Worm (Caenorhabditis elegans) whole organism, L4 larva: ENCODE results near the gene Y34B4A.4.

Experiments
- F10B5.3 ChIP-seq: sonication (generic microtip); optimal IDR thresholded peaks from 2 replicates; lab custom pipeline; 2016; ENCODE audit warnings: mild to moderate bottlenecking, missing genetic modification characterization, missing compliant biosample characterization
- F37D6.2 ChIP-seq: sonication (generic microtip); optimal IDR thresholded peaks from 2 replicates; lab custom pipeline; 2016; ENCODE audit warnings: mild to moderate bottlenecking, missing genetic modification characterization, missing compliant biosample characterization
- F44E2.7 ChIP-seq: fragments of 200-800 bp; sonication (Bioruptor generic); IDR thresholded peaks from 2 replicates; pipeline ENCODE4 v2.1.2; 2022; ENCODE audit warnings: missing genetic modification characterization, missing compliant biosample characterization
- T26A8.4 ChIP-seq: fragments of 200-800 bp; sonication (Bioruptor generic); IDR thresholded peaks from 2 replicates; pipeline ENCODE4 v1.3.6; 2022; ENCODE audit warnings: missing genetic modification characterization, missing compliant biosample characterization
- Y105C5A.15 ChIP-seq: fragments of 200-800 bp; sonication (Bioruptor generic); IDR thresholded peaks from 2 replicates; pipeline ENCODE4 v1.3.6; 2022; ENCODE audit warnings: missing genetic modification characterization, missing compliant biosample characterization
- Y5F2A.4 ChIP-seq: fragments of 200-800 bp; sonication (Bioruptor generic); optimal IDR thresholded peaks from 2 replicates; lab custom pipeline; 2018; ENCODE audit warnings: mild to moderate bottlenecking, missing genetic modification characterization, missing compliant biosample characterization
- Y75B8A.6 ChIP-seq: fragments of 200-800 bp; sonication (Bioruptor generic); IDR thresholded peaks from 2 replicates; pipeline ENCODE4 v1.3.6; 2022; ENCODE audit warnings: missing genetic modification reagents, missing genetic modification characterization, missing compliant biosample characterization
- aha-1 ChIP-seq: fragments of 150-350 bp; peaks from one replicate; lab custom pipeline; 2014; ENCODE audit warnings: missing biosample characterization, missing genetic modification characterization
- ama-1 ChIP-seq: fragments of 150-350 bp; optimal IDR thresholded peaks from 2 replicates; lab custom pipeline; 2014; ENCODE audit warnings: inconsistent platforms, mixed read lengths
- ceh-20 ChIP-seq: fragments of 200-800 bp; sonication (Bioruptor generic); IDR thresholded peaks from 2 replicates; pipeline ENCODE4 v1.3.6; 2022; ENCODE audit warnings: missing genetic modification reagents, missing genetic modification characterization, missing compliant biosample characterization
- ceh-32 ChIP-seq: sonication (generic microtip); optimal IDR thresholded peaks from 2 replicates; lab custom pipeline; 2016; ENCODE audit warnings: mild to moderate bottlenecking, missing genetic modification characterization, missing compliant biosample characterization; ENCODE audit not compliant: poor library complexity
- ceh-44 ChIP-seq: fragments of 200-800 bp; sonication (Bioruptor generic); IDR thresholded peaks from 2 replicates; pipeline ENCODE4 v1.3.6; 2022; ENCODE audit warnings: missing genetic modification reagents, missing genetic modification characterization, missing compliant biosample characterization
- ceh-62 ChIP-seq: sonication (generic microtip); optimal IDR thresholded peaks from 2 replicates; lab custom pipeline; 2017; ENCODE audit warnings: missing biosample characterization, missing genetic modification characterization
- cey-2 ChIP-seq: sonication (generic microtip); optimal IDR thresholded peaks from 3 replicates; lab custom pipeline; 2017; ENCODE audit warnings: missing genetic modification characterization, mild to moderate bottlenecking, missing compliant biosample characterization, antibody characterized with exemption, borderline replicate concordance; ENCODE audit not compliant: insufficient read depth
- daf-16 ChIP-seq, 3 experiments: sonication (generic microtip); optimal IDR thresholded peaks; 2 replicates each; lab custom pipeline; 2016 to 2017; ENCODE audit warnings: missing genetic modification characterization in 3 of 3, missing genetic modification reagents in 3 of 3, mild to moderate bottlenecking in 2 of 3, missing compliant biosample characterization in 2 of 3, missing biosample characterization in 1 of 3, moderate library complexity in 1 of 3
- daf-8 ChIP-seq: fragments of 200-800 bp; sonication (Bioruptor generic); IDR thresholded peaks from 2 replicates; pipeline ENCODE4 v1.3.6; 2022; ENCODE audit warnings: missing genetic modification characterization, missing compliant biosample characterization
- duxl-1 ChIP-seq: sonication (generic microtip); optimal IDR thresholded peaks from 2 replicates; lab custom pipeline; 2016; ENCODE audit warnings: mild to moderate bottlenecking, missing genetic modification characterization, moderate library complexity, missing compliant biosample characterization; ENCODE audit not compliant: poor library complexity
- dve-1 ChIP-seq: sonication (generic microtip); optimal IDR thresholded peaks from 2 replicates; lab custom pipeline; 2017; ENCODE audit warnings: antibody characterized with exemption, mild to moderate bottlenecking, missing genetic modification characterization, missing compliant biosample characterization; ENCODE audit not compliant: insufficient read depth
- egl-27 ChIP-seq: sonication (generic microtip); optimal IDR thresholded peaks from 3 replicates; lab custom pipeline; 2017; ENCODE audit warnings: missing biosample characterization, missing genetic modification reagents, missing genetic modification characterization
- egl-43 ChIP-seq: fragments of 200-800 bp; sonication (Bioruptor generic); IDR thresholded peaks from 2 replicates; pipeline ENCODE4 v1.3.6; 2022; ENCODE audit warnings: missing genetic modification reagents, missing genetic modification characterization, missing compliant biosample characterization
- fos-1 ChIP-seq: fragments of 150-350 bp; optimal IDR thresholded peaks from 2 replicates; lab custom pipeline; 2014; ENCODE audit warnings: missing biosample characterization, missing genetic modification characterization
- hlh-11 ChIP-seq: fragments of 200-800 bp; sonication (Bioruptor generic); optimal IDR thresholded peaks from 2 replicates; lab custom pipeline; 2018; ENCODE audit warnings: mild to moderate bottlenecking, missing genetic modification characterization, missing compliant biosample characterization
- hmg-1.1 ChIP-seq: fragments of 200-800 bp; sonication (Bioruptor generic); IDR thresholded peaks from 2 replicates; pipeline ENCODE4 v1.3.6; 2022; ENCODE audit warnings: missing genetic modification reagents, missing genetic modification characterization, missing compliant biosample characterization
- lim-7 ChIP-seq: fragments of 200-800 bp; sonication (Bioruptor generic); IDR thresholded peaks from 2 replicates; pipeline ENCODE4 v1.3.6; 2022; ENCODE audit warnings: missing genetic modification characterization, missing compliant biosample characterization
- lin-13 ChIP-seq: fragments of 150-350 bp; optimal IDR thresholded peaks from 2 replicates; lab custom pipeline; 2014; ENCODE audit warnings: missing biosample characterization, missing genetic modification reagents, missing genetic modification characterization
- lin-15B ChIP-seq: fragments of 150-350 bp; sonication (generic microtip); optimal IDR thresholded peaks from 3 replicates; lab custom pipeline; 2014; ENCODE audit warnings: missing biosample characterization, missing genetic modification characterization
- lin-29 ChIP-seq: fragments of 200-800 bp; sonication (Bioruptor generic); IDR thresholded peaks from 2 replicates; pipeline ENCODE4 v1.3.6; 2022; ENCODE audit warnings: missing genetic modification reagents, missing genetic modification characterization, missing compliant biosample characterization
- lin-39 ChIP-seq: fragments of 150-350 bp; optimal IDR thresholded peaks from 2 replicates; lab custom pipeline; 2014; ENCODE audit warnings: missing biosample characterization, missing genetic modification reagents, missing genetic modification characterization
- lsy-2 ChIP-seq, 2 experiments: fragments of 150-350 bp in 1 of 2; sonication (generic microtip) in 1 of 2; optimal IDR thresholded peaks; 2 replicates each; lab custom pipeline; 2014 to 2017; ENCODE audit warnings: missing biosample characterization in 2 of 2, missing genetic modification characterization in 2 of 2
- madf-5 ChIP-seq, 2 experiments: fragments of 200-800 bp; sonication (Bioruptor generic); IDR thresholded peaks; 2 replicates each; pipeline ENCODE4 v1.3.6; 2022; ENCODE audit warnings: missing compliant biosample characterization in 2 of 2, missing genetic modification characterization in 2 of 2
- madf-9 ChIP-seq: fragments of 200-800 bp; sonication (Bioruptor generic); conservative IDR thresholded peaks from 2 replicates; pipeline ENCODE4 v1.3.6; 2022; ENCODE audit warnings: missing genetic modification reagents, missing genetic modification characterization, missing compliant biosample characterization
- mdl-1 ChIP-seq, 2 experiments: fragments of 150-350 bp in 1 of 2; sonication (generic microtip) in 1 of 2; optimal IDR thresholded peaks; 2 replicates each; lab custom pipeline; 2014 to 2017; ENCODE audit warnings: missing biosample characterization in 2 of 2, missing genetic modification characterization in 2 of 2
- mep-1 ChIP-seq: fragments of 150-350 bp; sonication (generic microtip); optimal IDR thresholded peaks from 3 replicates; lab custom pipeline; 2014; ENCODE audit warnings: missing biosample characterization, missing genetic modification characterization
- mes-2 ChIP-seq: sonication (generic microtip); optimal IDR thresholded peaks from 2 replicates; lab custom pipeline; 2016; ENCODE audit warnings: missing genotype, mild to moderate bottlenecking, missing genetic modification characterization, missing compliant biosample characterization; ENCODE audit not compliant: poor library complexity, severe bottlenecking
- mxl-2 ChIP-seq: fragments of 200-800 bp; sonication (Bioruptor generic); conservative IDR thresholded peaks from 2 replicates; pipeline ENCODE4 v1.3.6; 2022; ENCODE audit warnings: missing genetic modification reagents, missing genetic modification characterization, missing compliant biosample characterization
- mxl-3 ChIP-seq: fragments of 200-800 bp; sonication (Bioruptor generic); optimal IDR thresholded peaks from 2 replicates; lab custom pipeline; 2018; ENCODE audit warnings: mild to moderate bottlenecking, missing genetic modification characterization, missing compliant biosample characterization
- nhr-10 ChIP-seq: fragments of 150-350 bp; optimal IDR thresholded peaks from 2 replicates; lab custom pipeline; 2014; ENCODE audit warnings: missing biosample characterization, missing genetic modification characterization
- nhr-11 ChIP-seq: fragments of 150-350 bp; optimal IDR thresholded peaks from 2 replicates; lab custom pipeline; 2014; ENCODE audit warnings: missing biosample characterization, missing genetic modification characterization
- nhr-111 ChIP-seq: fragments of 200-800 bp; sonication (Bioruptor generic); optimal IDR thresholded peaks from 2 replicates; lab custom pipeline; 2018; ENCODE audit warnings: mild to moderate bottlenecking, missing genetic modification characterization, missing compliant biosample characterization
- nhr-237 ChIP-seq: sonication (generic microtip); optimal IDR thresholded peaks from 2 replicates; lab custom pipeline; 2017; ENCODE audit warnings: missing biosample characterization, missing genetic modification characterization
- nhr-41 ChIP-seq: fragments of 200-800 bp; sonication (Bioruptor generic); IDR thresholded peaks from 2 replicates; pipeline ENCODE4 v1.3.6; 2022; ENCODE audit warnings: missing genetic modification reagents, missing genetic modification characterization, missing compliant biosample characterization
- nhr-48 ChIP-seq: sonication (generic microtip); optimal IDR thresholded peaks from 2 replicates; lab custom pipeline; 2016; ENCODE audit warnings: mild to moderate bottlenecking, missing genetic modification characterization, missing compliant biosample characterization
- pqm-1 ChIP-seq: sonication (generic microtip); optimal IDR thresholded peaks from 2 replicates; lab custom pipeline; 2017; ENCODE audit warnings: missing biosample characterization, missing genetic modification characterization
- unc-130 ChIP-seq: sonication (generic microtip); optimal IDR thresholded peaks from 2 replicates; lab custom pipeline; 2016; ENCODE audit warnings: missing genetic modification reagents, missing genetic modification characterization, missing compliant biosample characterization
- unc-39 ChIP-seq: sonication (generic microtip); optimal IDR thresholded peaks from 2 replicates; lab custom pipeline; 2017; ENCODE audit warnings: missing biosample characterization, missing genetic modification characterization
- zag-1 ChIP-seq: fragments of 150-350 bp; optimal IDR thresholded peaks from 2 replicates; lab custom pipeline; 2014; ENCODE audit warnings: missing biosample characterization, missing genetic modification characterization
- zfp-3 ChIP-seq: fragments of 200-800 bp; sonication (Bioruptor generic); conservative IDR thresholded peaks from 2 replicates; pipeline ENCODE4 v1.3.6; 2022; ENCODE audit warnings: missing genetic modification reagents, missing genetic modification characterization, missing compliant biosample characterization
- zip-11 ChIP-seq: fragments of 200-800 bp; sonication (Bioruptor generic); IDR thresholded peaks from 2 replicates; pipeline ENCODE4 v1.3.6; 2022; ENCODE audit warnings: missing genetic modification characterization, missing compliant biosample characterization
- zip-2 ChIP-seq: fragments of 150-350 bp; optimal IDR thresholded peaks from 2 replicates; lab custom pipeline; 2014; ENCODE audit warnings: missing biosample characterization, missing genetic modification characterization
- ztf-11 ChIP-seq: fragments of 150-350 bp; optimal IDR thresholded peaks from 2 replicates; lab custom pipeline; 2014; ENCODE audit warnings: missing biosample characterization, missing genetic modification characterization
- ztf-7 ChIP-seq: fragments of 150-350 bp; optimal IDR thresholded peaks from 2 replicates; lab custom pipeline; 2014; ENCODE audit warnings: missing biosample characterization, missing genetic modification characterization

The Y34B4A.4 gene

ce11 chrX:5279170-5279635, 15.1 kb downstream of the Y34B4A.4 start, which contains the start of gene Y34B4A.2:
Gene Y34B4A.2, plus strand, starts transcription at chrX:5279497.
- TF ChIP-seq cey-2 (tag; lab: Kevin White, UChicago) (no peak), mep-1 (tag; lab: Kevin White, UChicago) (peak; percentile 51), T26A8.4 (GFP tag; lab: Robert Waterston, UW) (0 out of 2 replicates have a peak, but pooled peaks have one; percentile 32), lin-39 (tag; lab: Kevin White, UChicago) (no peak), daf-16 (GFP tag; optimal IDR thresholded peaks at IDR 0.05; lab: Kevin White, UChicago) (no peak), daf-16 (tag; optimal IDR thresholded peaks at IDR 0.05; lab: Kevin White, UChicago) (peak; percentile 86), lin-13 (no peak), lin-29 (no peak), nhr-48 (peak; percentile 1), Y5F2A.4 (GFP tag; lab: Kevin White, UChicago) (no peak), dve-1 (tag; lab: Kevin White, UChicago) (peak; percentile 81), ceh-44 (GFP tag; lab: Robert Waterston, UW) (no peak), zip-2 (tag; lab: Kevin White, UChicago) (no peak), mes-2 (tag; lab: Kevin White, UChicago) (peak; percentile 53), ceh-62 (no peak), F10B5.3 (no peak), egl-43 (GFP tag; lab: Robert Waterston, UW) (no peak), madf-5 (GFP tag; IDR thresholded peaks at IDR 0.05; lab: Robert Waterston, UW) (no peak), egl-27 (no peak), unc-39 (tag; lab: Kevin White, UChicago) (no peak), fos-1 (tag; lab: Kevin White, UChicago) (no peak), nhr-41 (GFP tag; lab: Robert Waterston, UW) (no peak), F44E2.7 (GFP tag; lab: Robert Waterston, UW) (no peak), mxl-2 (GFP tag; lab: Robert Waterston, UW) (no peak), madf-9 (no peak), ztf-7 (tag; lab: Kevin White, UChicago) (no peak), duxl-1 (tag; lab: Kevin White, UChicago) (peak; percentile 2), ceh-32 (no peak), nhr-11 (tag; lab: Kevin White, UChicago) (no peak), ztf-11 (no peak), mdl-1 (tag; optimal IDR thresholded peaks at IDR 0.05; lab: Kevin White, UChicago) (no peak), Y75B8A.6 (no peak), aha-1 (tag; lab: Kevin White, UChicago) (peak; percentile 27), hlh-11 (peak; percentile 76), hmg-1.1 (GFP tag; lab: Robert Waterston, UW) (no peak), F37D6.2 (tag; lab: Kevin White, UChicago) (no peak), ama-1 (lab: Kevin White, UChicago) (no peak), ceh-20 (GFP tag; lab: Robert Waterston, UW) (no peak), Y105C5A.15 (no peak), unc-130 (GFP tag; lab: Kevin White, UChicago) (no peak), nhr-111 (GFP tag; lab: Kevin White, UChicago) (no peak), lim-7 (no peak), lsy-2 (tag; optimal IDR thresholded peaks at IDR 0.05; lab: Kevin White, UChicago) (no peak), zag-1 (tag; lab: Kevin White, UChicago) (no peak), nhr-237 (tag; lab: Kevin White, UChicago) (no peak), pqm-1 (tag; lab: Kevin White, UChicago) (peak; percentile 15), daf-8 (GFP tag; lab: Robert Waterston, UW) (no peak), lin-15B (no peak), nhr-10 (no peak), mxl-3 (GFP tag; lab: Kevin White, UChicago) (no peak), zfp-3 (no peak), zip-11 (GFP tag; lab: Robert Waterston, UW) (no peak)
